Fruit fly (Drosophila melanogaster) whole organism, embryonic: ENCODE measurements around the gene Rack1.

ENCODE experiments used
- ATbp ChIP-seq: fragments of 200-800 bp; sonication (Bioruptor generic); optimal IDR thresholded peaks from 2 replicates; lab custom pipeline; 2017; ENCODE audit warnings: missing biosample characterization, mild to moderate bottlenecking, missing genetic modification characterization, missing genetic modification reagents
- Asciz ChIP-seq: fragments of 200-800 bp; sonication (Bioruptor generic); optimal IDR thresholded peaks from 2 replicates; lab custom pipeline; 2017; ENCODE audit warnings: missing biosample characterization, mild to moderate bottlenecking, missing genetic modification characterization, missing genetic modification reagents
- CG10267 ChIP-seq: fragments of 200-800 bp; sonication (Bioruptor generic); optimal IDR thresholded peaks from 2 replicates; lab custom pipeline; 2018; ENCODE audit warnings: missing biosample characterization, mild to moderate bottlenecking, missing genetic modification characterization, moderate library complexity
- CG10543 ChIP-seq: fragments of 200-800 bp; sonication (Bioruptor generic); optimal IDR thresholded peaks from 3 replicates; lab custom pipeline; 2017; ENCODE audit warnings: missing biosample characterization, mild to moderate bottlenecking, missing genetic modification characterization, moderate library complexity
- CG11085 ChIP-seq: fragments of 200-800 bp; sonication (Bioruptor generic); IDR thresholded peaks from 2 replicates; pipeline ENCODE4 v1.3.6; 2022; ENCODE audit warnings: missing biosample characterization, missing genetic modification characterization
- CG12236 ChIP-seq: fragments of 200-800 bp; sonication (Bioruptor generic); optimal IDR thresholded peaks from 2 replicates; lab custom pipeline; 2016; ENCODE audit warnings: missing biosample characterization, missing genetic modification characterization
- CG14050 ChIP-seq: fragments of 200-800 bp; sonication (Bioruptor generic); IDR thresholded peaks from 3 replicates; pipeline ENCODE4 v1.3.6; 2022; ENCODE audit warnings: missing biosample characterization, missing genetic modification characterization
- CG16863 ChIP-seq: fragments of 200-800 bp; sonication (Bioruptor generic); optimal IDR thresholded peaks from 3 replicates; lab custom pipeline; 2016; ENCODE audit warnings: missing biosample characterization, missing genetic modification characterization
- CG17359 ChIP-seq: fragments of 200-800 bp; sonication (Bioruptor generic); optimal IDR thresholded peaks from 3 replicates; lab custom pipeline; 2018; ENCODE audit warnings: missing biosample characterization, mild to moderate bottlenecking, missing genetic modification characterization, moderate library complexity
- CG17802 ChIP-seq: fragments of 200-800 bp; sonication (Bioruptor generic); optimal IDR thresholded peaks from 2 replicates; lab custom pipeline; 2018; ENCODE audit warnings: missing biosample characterization, mild to moderate bottlenecking, missing genetic modification characterization, moderate library complexity
- CG18262 ChIP-seq: fragments of 200-800 bp; optimal IDR thresholded peaks from 3 replicates; lab custom pipeline; 2019; ENCODE audit warnings: missing biosample characterization, mild to moderate bottlenecking, missing genetic modification characterization, moderate library complexity
- CG32767 ChIP-seq: fragments of 200-800 bp; sonication (Bioruptor generic); IDR thresholded peaks from 2 replicates; pipeline ENCODE4 v1.3.6; 2022; ENCODE audit warnings: missing biosample characterization, missing genetic modification characterization
- CG34376 ChIP-seq: fragments of 200-800 bp; sonication (Bioruptor generic); optimal IDR thresholded peaks from 2 replicates; lab custom pipeline; 2018; ENCODE audit warnings: missing biosample characterization, mild to moderate bottlenecking, missing genetic modification characterization
- CG4282 ChIP-seq: fragments of 200-800 bp; sonication (Bioruptor generic); optimal IDR thresholded peaks from 2 replicates; lab custom pipeline; 2016; ENCODE audit warnings: missing biosample characterization, missing genetic modification characterization
- CG4424 ChIP-seq: fragments of 200-800 bp; sonication (Bioruptor generic); optimal IDR thresholded peaks from 3 replicates; lab custom pipeline; 2016; ENCODE audit warnings: missing biosample characterization, missing genetic modification characterization
- CG7987 ChIP-seq: fragments of 200-800 bp; sonication (Bioruptor generic); optimal IDR thresholded peaks from 2 replicates; lab custom pipeline; 2018; ENCODE audit warnings: missing biosample characterization, mild to moderate bottlenecking, missing genetic modification characterization, moderate library complexity
- D ChIP-seq, 2 experiments: fragments of 200-800 bp in 1 of 2; fragments of >200 bp in 1 of 2; sonication (Bioruptor generic) in 1 of 2; optimal IDR thresholded peaks; 2 replicates in 1 of 2; 3 replicates in 1 of 2; lab custom pipeline; 2017; ENCODE audit warnings: mild to moderate bottlenecking in 1 of 2, missing biosample characterization in 1 of 2, missing genetic modification characterization in 1 of 2, missing genetic modification reagents in 1 of 2
- D19A ChIP-seq: fragments of 200-800 bp; optimal IDR thresholded peaks from 3 replicates; lab custom pipeline; 2019; ENCODE audit warnings: missing biosample characterization, mild to moderate bottlenecking, missing genetic modification characterization, moderate library complexity
- HHEX ChIP-seq: fragments of 200-800 bp; sonication (Bioruptor generic); optimal IDR thresholded peaks from 3 replicates; lab custom pipeline; 2017; ENCODE audit warnings: missing biosample characterization, mild to moderate bottlenecking, missing genetic modification characterization, missing genetic modification reagents
- HLH4C ChIP-seq: fragments of 200-800 bp; sonication (Bioruptor generic); IDR thresholded peaks from 3 replicates; pipeline ENCODE4 v1.3.6; 2022; ENCODE audit warnings: missing biosample characterization, missing genetic modification characterization; ENCODE audit not compliant: partially characterized antibody
- Hey ChIP-seq: fragments of 200-800 bp; sonication (Bioruptor generic); optimal IDR thresholded peaks from 3 replicates; lab custom pipeline; 2018; ENCODE audit warnings: missing biosample characterization, mild to moderate bottlenecking, missing genetic modification characterization
- Hr3 ChIP-seq: fragments of 200-800 bp; sonication (Bioruptor generic); optimal IDR thresholded peaks from 3 replicates; lab custom pipeline; 2016; ENCODE audit warnings: missing biosample characterization, missing genetic modification characterization
- Lpt ChIP-seq: fragments of >200 bp; optimal IDR thresholded peaks from 2 replicates; lab custom pipeline; 2018; ENCODE audit warnings: missing biosample characterization, missing genetic modification characterization
- MESR4 ChIP-seq: fragments of 200-800 bp; sonication (Bioruptor generic); optimal IDR thresholded peaks from 2 replicates; lab custom pipeline; 2018; ENCODE audit warnings: missing biosample characterization, mild to moderate bottlenecking, missing genetic modification characterization, moderate library complexity
- NfI ChIP-seq: fragments of 200-800 bp; sonication (Bioruptor generic); optimal IDR thresholded peaks from 3 replicates; lab custom pipeline; 2018; ENCODE audit warnings: missing biosample characterization, mild to moderate bottlenecking, missing genetic modification characterization, moderate library complexity
- Pdp1 ChIP-seq, 2 experiments: fragments of 200-800 bp; sonication (Bioruptor generic); optimal IDR thresholded peaks; 3 replicates each; lab custom pipeline; 2016; ENCODE audit warnings: missing biosample characterization in 2 of 2, missing genetic modification characterization in 2 of 2, mild to moderate bottlenecking in 1 of 2, moderate library complexity in 1 of 2
- Side ChIP-seq: fragments of 200-800 bp; sonication (Bioruptor generic); optimal IDR thresholded peaks from 2 replicates; lab custom pipeline; 2016; ENCODE audit warnings: missing biosample characterization, missing genetic modification characterization
- TFAM ChIP-seq: fragments of 200-800 bp; sonication (Bioruptor generic); optimal IDR thresholded peaks from 2 replicates; lab custom pipeline; 2017; ENCODE audit warnings: missing biosample characterization, missing genetic modification characterization, inconsistent platforms
- corto ChIP-seq: fragments of 200-800 bp; sonication (Bioruptor generic); optimal IDR thresholded peaks from 2 replicates; lab custom pipeline; 2016; ENCODE audit warnings: missing biosample characterization, mild to moderate bottlenecking, missing genetic modification characterization, moderate library complexity
- crol ChIP-seq: fragments of 200-800 bp; sonication (Bioruptor generic); IDR thresholded peaks from 2 replicates; pipeline ENCODE4 v1.3.6; 2022; ENCODE audit warnings: missing biosample characterization, missing genetic modification characterization
- emc ChIP-seq: fragments of 200-800 bp; sonication (Bioruptor generic); optimal IDR thresholded peaks from 2 replicates; lab custom pipeline; 2016; ENCODE audit warnings: missing biosample characterization, missing genetic modification characterization
- grn ChIP-seq: fragments of 200-800 bp; sonication (Bioruptor generic); optimal IDR thresholded peaks from 3 replicates; lab custom pipeline; 2017; ENCODE audit warnings: missing biosample characterization, missing genetic modification characterization
- insv ChIP-seq, 2 experiments: fragments of 200-800 bp; sonication (Bioruptor generic); optimal IDR thresholded peaks; 3 replicates each; lab custom pipeline; 2016 to 2018; ENCODE audit warnings: missing biosample characterization in 2 of 2, missing genetic modification characterization in 2 of 2
- ken ChIP-seq: fragments of 200-800 bp; sonication (Bioruptor generic); IDR thresholded peaks from 3 replicates; pipeline ENCODE4 v1.3.6; 2022; ENCODE audit warnings: missing biosample characterization, missing genetic modification characterization
- lilli ChIP-seq: fragments of 200-800 bp; sonication (Bioruptor generic); optimal IDR thresholded peaks from 3 replicates; lab custom pipeline; 2016; ENCODE audit warnings: missing biosample characterization, missing genetic modification characterization
- mirr ChIP-seq: fragments of 200-800 bp; sonication (Bioruptor generic); optimal IDR thresholded peaks from 3 replicates; lab custom pipeline; 2018; ENCODE audit warnings: missing biosample characterization, mild to moderate bottlenecking, missing genetic modification characterization
- otp ChIP-seq: fragments of 200-800 bp; sonication (Bioruptor generic); IDR thresholded peaks from 3 replicates; pipeline ENCODE4, ENCODE4 v1.3.6; 2022; ENCODE audit warnings: missing biosample characterization, missing genetic modification characterization
- p53 ChIP-seq: fragments of 200-800 bp; sonication (Bioruptor generic); optimal IDR thresholded peaks from 2 replicates; lab custom pipeline; 2016; ENCODE audit warnings: missing biosample characterization, missing genetic modification characterization
- pb ChIP-seq: fragments of 200-800 bp; sonication (Bioruptor generic); optimal IDR thresholded peaks from 3 replicates; lab custom pipeline; 2016; ENCODE audit warnings: missing biosample characterization, missing genetic modification characterization
- pho ChIP-seq: fragments of 200-800 bp; sonication (Bioruptor generic); optimal IDR thresholded peaks from 2 replicates; lab custom pipeline; 2016; ENCODE audit warnings: missing biosample characterization, missing genetic modification characterization
- phol ChIP-seq: fragments of 200-800 bp; sonication (Bioruptor generic); optimal IDR thresholded peaks from 3 replicates; lab custom pipeline; 2018; ENCODE audit warnings: missing biosample characterization, mild to moderate bottlenecking, missing genetic modification characterization, moderate library complexity
- prd ChIP-seq, 3 experiments: fragments of >200 bp in 2 of 3; fragments of 200-800 bp in 1 of 3; sonication (Bioruptor generic) in 1 of 3; optimal IDR thresholded peaks in 2 of 3; IDR thresholded peaks in 1 of 3; 2 replicates in 2 of 3; 3 replicates in 1 of 3; pipeline versions ENCODE4 v1.3.6 to Lab custom; 2017 to 2022; ENCODE audit warnings: missing biosample characterization in 1 of 3, missing genetic modification characterization in 1 of 3
- pros ChIP-seq: fragments of 200-800 bp; sonication (Bioruptor generic); optimal IDR thresholded peaks from 3 replicates; lab custom pipeline; 2019; ENCODE audit warnings: missing biosample characterization, mild to moderate bottlenecking, missing genetic modification characterization, moderate library complexity
- rib ChIP-seq: fragments of 200-800 bp; sonication (Bioruptor generic); IDR thresholded peaks from 2 replicates; pipeline ENCODE4 v1.3.6; 2022; ENCODE audit warnings: missing biosample characterization, missing genetic modification characterization
- slbo ChIP-seq: fragments of 200-800 bp; sonication (Bioruptor generic); IDR thresholded peaks from 2 replicates; pipeline ENCODE4 v1.3.6; 2022; ENCODE audit warnings: missing biosample characterization, missing genetic modification characterization
- so ChIP-seq: fragments of 200-800 bp; sonication (Bioruptor generic); IDR thresholded peaks from 3 replicates; pipeline ENCODE4 v1.3.6; 2022; ENCODE audit warnings: missing biosample characterization, missing genetic modification characterization
- tio ChIP-seq: fragments of 200-800 bp; sonication (Bioruptor generic); optimal IDR thresholded peaks from 2 replicates; lab custom pipeline; 2017; ENCODE audit warnings: missing biosample characterization, missing genetic modification characterization, inconsistent platforms
- twi ChIP-seq: fragments of 200-800 bp; optimal IDR thresholded peaks from 2 replicates; lab custom pipeline; 2019; ENCODE audit warnings: missing biosample characterization, mild to moderate bottlenecking, missing genetic modification characterization, moderate library complexity
- unc-4 ChIP-seq: fragments of 200-800 bp; sonication (Bioruptor generic); IDR thresholded peaks from 2 replicates; pipeline ENCODE4 v1.3.6; 2022; ENCODE audit warnings: missing biosample characterization, missing genetic modification characterization; ENCODE audit not compliant: partially characterized antibody
- yki ChIP-seq: fragments of >200 bp; optimal IDR thresholded peaks from 3 replicates; lab custom pipeline; 2018

Rack1 gene

dm6 chr2L:7828231-7828630 lies 1.1 kb upstream of the Rack1 start (continued):
- peak; percentile 8 for TF ChIP-seq CG18262
- no peak for TF ChIP-seq Lpt (GFP tag; lab: Kevin White, UChicago)
- TF ChIP-seq ken (GFP tag; lab: Robert Waterston, UW): no peak
- TF ChIP-seq Hey: no peak
- peak; percentile 36 for TF ChIP-seq NfI
- TF ChIP-seq tio (GFP tag; lab: Kevin White, UChicago): no peak
- TF ChIP-seq CG4424 (GFP tag; lab: Kevin White, UChicago): no peak
- peak; percentile 50 for TF ChIP-seq slbo (GFP tag; lab: Robert Waterston, UW)
- no peak for TF ChIP-seq pb (GFP tag; lab: Kevin White, UChicago)
- peak in 1 of 2 experiments; percentile 62 for TF ChIP-seq insv (GFP tag; optimal IDR thresholded peaks at IDR 0.05; lab: Kevin White, UChicago)
- no peak for TF ChIP-seq CG34376 (GFP tag; lab: Kevin White, UChicago)
- no peak for TF ChIP-seq D (optimal IDR thresholded peaks at IDR 0.05; lab: Kevin White, UChicago)
- no peak for TF ChIP-seq D (GFP tag; optimal IDR thresholded peaks at IDR 0.05; lab: Kevin White, UChicago)
- peak; percentile 53 for TF ChIP-seq twi (tag; lab: Kevin White, UChicago)
- no peak for TF ChIP-seq Hr3 (GFP tag; lab: Kevin White, UChicago)
- no peak for TF ChIP-seq Asciz (GFP tag; lab: Kevin White, UChicago)
- TF ChIP-seq CG32767 (GFP tag; lab: Robert Waterston, UW): peak; percentile 89
- TF ChIP-seq CG17359 (tag; lab: Kevin White, UChicago): no peak
- TF ChIP-seq CG17802 (tag; lab: Kevin White, UChicago): no peak
- TF ChIP-seq lilli: no peak
- no peak for TF ChIP-seq CG12236 (GFP tag; lab: Kevin White, UChicago)
- no peak for TF ChIP-seq D19A (tag; lab: Kevin White, UChicago)
- no peak for TF ChIP-seq HHEX
- no peak for TF ChIP-seq CG10267 (tag; lab: Kevin White, UChicago)
- TF ChIP-seq CG7987: no peak
- no peak for TF ChIP-seq ATbp
- no peak for TF ChIP-seq TFAM
- TF ChIP-seq phol (tag; lab: Kevin White, UChicago): peak; percentile 100
- no peak for TF ChIP-seq emc (GFP tag; lab: Kevin White, UChicago)
- peak; percentile 26 for TF ChIP-seq pho (GFP tag; lab: Kevin White, UChicago)
- no peak for TF ChIP-seq CG4282 (GFP tag; lab: Kevin White, UChicago)
- no peak for TF ChIP-seq p53
- TF ChIP-seq so (GFP tag; lab: Robert Waterston, UW): no peak
- TF ChIP-seq MESR4 (GFP tag; lab: Kevin White, UChicago): peak; percentile 13
- TF ChIP-seq CG10543 (GFP tag; lab: Kevin White, UChicago): peak; percentile 65
- TF ChIP-seq pros (GFP tag; lab: Kevin White, UChicago): peak; percentile 9
- 0 out of 3 replicates have a peak, but pooled peaks have one; percentile 23 for TF ChIP-seq otp (GFP tag; lab: Robert Waterston, UW)
- TF ChIP-seq grn (GFP tag; lab: Kevin White, UChicago): peak; percentile 29
- peak; percentile 49 for TF ChIP-seq mirr (GFP tag; lab: Kevin White, UChicago)
- no peak for TF ChIP-seq Side (GFP tag; lab: Kevin White, UChicago)
- no peak for TF ChIP-seq CG11085
- no peak for TF ChIP-seq unc-4 (GFP tag; lab: Robert Waterston, UW)
- TF ChIP-seq HLH4C: peak; percentile 35
- TF ChIP-seq CG14050: no peak
- TF ChIP-seq Pdp1 (GFP tag; optimal IDR thresholded peaks at IDR 0.05; lab: Kevin White, UChicago): peak in 1 of 2 experiments; percentile 14
- TF ChIP-seq crol (GFP tag; lab: Robert Waterston, UW): peak; percentile 64
- no peak for TF ChIP-seq CG16863
- TF ChIP-seq rib (GFP tag; lab: Robert Waterston, UW): peak; percentile 93
- no peak for TF ChIP-seq prd (optimal IDR thresholded peaks at IDR 0.05; lab: Kevin White, UChicago)
- TF ChIP-seq prd (GFP tag; IDR thresholded peaks at IDR 0.05; lab: Robert Waterston, UW): no peak
- TF ChIP-seq corto (GFP tag; lab: Kevin White, UChicago): no peak
- peak; percentile 27 for TF ChIP-seq yki (lab: Kevin White, UChicago)
